Worm (Caenorhabditis elegans) whole organism, L4/young adult: Measurements from ENCODE around the gene E_BE45912.2.

ENCODE experiments used
- W03F9.2 ChIP-seq: fragments of 150-350 bp; optimal IDR thresholded peaks from 2 replicates; lab custom pipeline; 2014; ENCODE audit warnings: missing biosample characterization, missing genetic modification characterization
- dao-5 ChIP-seq: sonication (generic microtip); optimal IDR thresholded peaks from 2 replicates; lab custom pipeline; 2016; ENCODE audit warnings: missing genotype, missing genetic modification characterization, moderate library complexity, missing compliant biosample characterization
- him-1 ChIP-seq: sonication (generic microtip); optimal IDR thresholded peaks from 2 replicates; lab custom pipeline; 2016; ENCODE audit warnings: missing genotype, missing genetic modification reagents, missing genetic modification characterization, missing compliant biosample characterization

DNA sequence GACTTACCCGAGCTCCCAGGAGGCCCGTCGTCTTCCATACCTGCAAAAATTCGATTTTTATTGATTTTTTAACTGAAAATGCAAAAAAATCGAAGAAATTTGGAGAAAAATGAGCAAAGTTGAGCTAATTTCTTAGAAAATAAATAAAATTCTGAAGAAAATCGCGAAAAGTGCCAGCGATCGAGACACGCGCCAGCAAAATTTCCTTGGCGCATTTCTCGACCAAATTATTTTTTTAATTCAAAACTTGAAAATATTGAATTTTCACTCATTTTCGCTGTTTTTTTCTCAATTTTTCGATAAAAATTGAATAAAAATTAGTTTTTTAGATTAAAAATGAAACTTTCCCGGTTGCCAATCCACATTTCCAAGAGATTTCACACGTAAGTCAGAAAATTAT is 6.3 kb upstream of the E_BE45912.2 start, which contains the start of the genes chin-1 and BE0003N10.1:
- TF ChIP-seq him-1 (tag; lab: Kevin White, UChicago) (no peak), W03F9.2 (peak; percentile 45), dao-5 (no peak)
